Worm (Caenorhabditis elegans): ENCODE data around the gene epg-4.

epg-4 gene

ce11 chrIII:7216924-7217521, 35.1 kb downstream of the epg-4 start (continued):
- TF ChIP-seq lir-3 (tag; optimal IDR thresholded peaks at IDR 0.05; ENCODE audit: poor library complexity) = peak; percentile 31

ce11 chrIII:7221103-7221502, 39.1 kb downstream of the epg-4 start:
- no peak for TF ChIP-seq zip-4 (GFP tag; optimal IDR thresholded peaks at IDR 0.05)
- peak; percentile 17 for TF ChIP-seq nhr-71 (tag; optimal IDR thresholded peaks at IDR 0.05)
- no peak for TF ChIP-seq tlp-1 (tag; optimal IDR thresholded peaks at IDR 0.05)
- TF ChIP-seq pqm-1 (tag; optimal IDR thresholded peaks at IDR 0.05) = no peak

- TF ChIP-seq nhr-12 (tag; optimal IDR thresholded peaks at IDR 0.05) (no peak), elt-2 (tag; optimal IDR thresholded peaks at IDR 0.05) (no peak), ztf-11 (tag; optimal IDR thresholded peaks at IDR 0.05) (no peak), nhr-47 (tag; optimal IDR thresholded peaks at IDR 0.05) (no peak), mep-1 (tag; optimal IDR thresholded peaks at IDR 0.05) (no peak), swsn-7 (tag; optimal IDR thresholded peaks at IDR 0.05) (no peak), ceh-8 (GFP tag; optimal IDR thresholded peaks at IDR 0.05) (no peak), dsc-1 (tag; optimal IDR thresholded peaks at IDR 0.05) (no peak), unc-98 (GFP tag; IDR thresholded peaks at IDR 0.05) (no peak), nhr-84 (tag; optimal IDR thresholded peaks at IDR 0.05) (no peak), lin-13 (GFP tag; optimal IDR thresholded peaks at IDR 0.05) (no peak), lin-39 (tag; optimal IDR thresholded peaks at IDR 0.05) (no peak), Y116A8C.19 (tag; optimal IDR thresholded peaks at IDR 0.05; ENCODE audit: borderline replicate concordance) (no peak), ama-1 (optimal IDR thresholded peaks at IDR 0.05) (no peak), dpl-1 (GFP tag; optimal IDR thresholded peaks at IDR 0.05) (no peak), vab-15 (tag; optimal IDR thresholded peaks at IDR 0.05) (no peak)
Measured at ce11 chrIII:7223029-7223428, 41.1 kb downstream of the epg-4 start, which contains the start of gene der-2. Gene der-2 (minus strand): TSS chrIII:7223129.

ce11 chrIII:7226607-7227006, 44.6 kb downstream of the epg-4 start, which contains the start of gene hsp-75:
Gene hsp-75 (minus strand): TSS chrIII:7226707.
- no peak for TF ChIP-seq hlh-17 (GFP tag; optimal IDR thresholded peaks at IDR 0.05; ENCODE audit: borderline replicate concordance)
- no peak for TF ChIP-seq tlp-1 (tag; optimal IDR thresholded peaks at IDR 0.05)
- TF ChIP-seq ceh-82 (tag; optimal IDR thresholded peaks at IDR 0.05) = no peak
- TF ChIP-seq unc-62 (GFP tag; optimal IDR thresholded peaks at IDR 0.05) = no peak
- no peak for TF ChIP-seq F16B12.6 (tag; optimal IDR thresholded peaks at IDR 0.05)
- TF ChIP-seq mep-1 (tag; optimal IDR thresholded peaks at IDR 0.05) = no peak
- TF ChIP-seq rnt-1 (tag; optimal IDR thresholded peaks at IDR 0.05) = no peak

- TF ChIP-seq fkh-10 (GFP tag; optimal IDR thresholded peaks at IDR 0.05) (no peak), lsy-2 (tag; optimal IDR thresholded peaks at IDR 0.05) (no peak), unc-62 (GFP tag; optimal IDR thresholded peaks at IDR 0.05) (no peak), nhr-85 (tag) (peak; percentile 13), ceh-8 (GFP tag; optimal IDR thresholded peaks at IDR 0.05) (no peak)
Measured at ce11 chrIII:7229687-7230086, 47.7 kb downstream of the epg-4 start, which contains the start of gene R151.8. Gene R151.8 (minus strand): TSS chrIII:7229787.

- TF ChIP-seq blmp-1 (tag; optimal IDR thresholded peaks at IDR 0.05) (no peak), ceh-88 (GFP tag; IDR thresholded peaks at IDR 0.05) (no peak), snpc-4 (tag; optimal IDR thresholded peaks at IDR 0.05) (no peak), unc-62 (GFP tag; optimal IDR thresholded peaks at IDR 0.05) (no peak), egl-27 (tag; optimal IDR thresholded peaks at IDR 0.05) (no peak), lsy-2 (tag; optimal IDR thresholded peaks at IDR 0.05) (no peak), C04F5.9 (tag; optimal IDR thresholded peaks at IDR 0.05) (no peak), lir-3 (tag; optimal IDR thresholded peaks at IDR 0.05; ENCODE audit: poor library complexity) (no peak), hlh-17 (GFP tag; optimal IDR thresholded peaks at IDR 0.05; ENCODE audit: borderline replicate concordance) (no peak), snu-23 (GFP tag; optimal IDR thresholded peaks at IDR 0.05) (no peak), fkh-8 (tag; optimal IDR thresholded peaks at IDR 0.05) (no peak), nhr-237 (tag; optimal IDR thresholded peaks at IDR 0.05) (no peak), rnt-1 (tag; optimal IDR thresholded peaks at IDR 0.05) (no peak), tbx-2 (tag; optimal IDR thresholded peaks at IDR 0.05) (no peak), lin-13 (GFP tag; optimal IDR thresholded peaks at IDR 0.05) (no peak), nhr-12 (tag; optimal IDR thresholded peaks at IDR 0.05) (no peak), dpl-1 (GFP tag; optimal IDR thresholded peaks at IDR 0.05) (no peak), lin-35 (GFP tag; optimal IDR thresholded peaks at IDR 0.05) (no peak), dsc-1 (tag; optimal IDR thresholded peaks at IDR 0.05) (no peak)
Measured at ce11 chrIII:7230841-7231240, 48.9 kb downstream of the epg-4 start, which contains the start of gene R151.10. Gene R151.10 (minus strand): TSS chrIII:7230941.
